Fruit fly (Drosophila melanogaster): ENCODE results near the gene Rb97D.

Rb97D gene

DNA sequence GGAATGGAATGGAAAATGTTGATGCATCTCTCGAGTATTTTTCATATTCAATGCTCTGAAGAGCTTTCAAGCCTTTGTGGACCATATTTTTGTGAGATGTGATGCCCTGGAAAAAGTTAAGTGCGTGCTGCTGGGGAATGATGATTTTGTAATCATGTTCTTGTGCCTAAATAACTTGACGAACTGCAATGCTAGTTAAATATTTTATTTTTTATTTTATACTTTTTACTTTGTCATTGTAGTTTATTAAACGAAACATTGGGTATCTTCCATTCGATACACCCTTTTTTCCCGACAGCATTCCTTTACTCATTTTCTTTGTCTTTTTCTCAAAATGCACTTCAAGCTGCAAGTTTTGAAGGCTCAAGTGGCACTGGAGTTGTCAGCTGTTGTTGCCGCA lies 24.4 kb upstream of the Rb97D start (continued):
- TF ChIP-seq MTF-1 (GFP tag; optimal IDR thresholded peaks at IDR 0.05; ENCODE audit: borderline replicate concordance) (no peak), Sry-δ (GFP tag; optimal IDR thresholded peaks at IDR 0.05) (no peak), CG15479 (GFP tag; optimal IDR thresholded peaks at IDR 0.05) (no peak), lov (optimal IDR thresholded peaks at IDR 0.05) (no peak), lov (GFP tag; IDR thresholded peaks at IDR 0.05) (peak; percentile 67; the same call in 1 of the 3 replicates), Ets97D (GFP tag; optimal IDR thresholded peaks at IDR 0.05) (peak; percentile 42), zen2 (GFP tag; IDR thresholded peaks at IDR 0.05; ENCODE audit: partially characterized antibody) (no peak), trem (tag; optimal IDR thresholded peaks at IDR 0.05) (peak; percentile 11), CG2678 (tag; optimal IDR thresholded peaks at IDR 0.05) (peak; percentile 52), Side (GFP tag; optimal IDR thresholded peaks at IDR 0.05) (no peak), CG16813 (GFP tag; IDR thresholded peaks at IDR 0.05; ENCODE audit: partially characterized antibody) (no peak), ttk (GFP tag; IDR thresholded peaks at IDR 0.05) (peak; percentile 54), Rfx (GFP tag; IDR thresholded peaks at IDR 0.05) (0 out of 2 replicates have a peak, but pooled peaks have one; percentile 6), CG14667 (GFP tag; IDR thresholded peaks at IDR 0.05) (peak; percentile 32; the same call in 1 of the 2 replicates), Sin3A (optimal IDR thresholded peaks at IDR 0.05) (no peak), CG7556 (GFP tag; optimal IDR thresholded peaks at IDR 0.05) (peak; percentile 16), tna (GFP tag; IDR thresholded peaks at IDR 0.05; ENCODE audit: partially characterized antibody) (no peak), CG8388 (GFP tag; optimal IDR thresholded peaks at IDR 0.05) (peak; percentile 51), cad (GFP tag; optimal IDR thresholded peaks at IDR 0.05) (no peak), CG10366 (GFP tag; IDR thresholded peaks at IDR 0.05) (peak; percentile 51; the same call in 1 of the 2 replicates), ase (GFP tag; IDR thresholded peaks at IDR 0.05) (peak; percentile 76), vvl (GFP tag; IDR thresholded peaks at IDR 0.05) (peak; percentile 86), CG3726 (GFP tag; IDR thresholded peaks at IDR 0.05) (no peak), crp (GFP tag; optimal IDR thresholded peaks at IDR 0.05) (no peak), Nf-YA (GFP tag; IDR thresholded peaks at IDR 0.05) (peak; percentile 43; the same call in 1 of the 2 replicates), Oli (tag; optimal IDR thresholded peaks at IDR 0.05) (peak; percentile 53), CG31224 (GFP tag; IDR thresholded peaks at IDR 0.05) (no peak), CG17829 (tag; optimal IDR thresholded peaks at IDR 0.05) (peak; percentile 30), ERR (GFP tag; optimal IDR thresholded peaks at IDR 0.05) (no peak), CG6254 (GFP tag; optimal IDR thresholded peaks at IDR 0.05) (peak; percentile 24), eve (GFP tag; optimal IDR thresholded peaks at IDR 0.05) (peak in 1 of 2 experiments; percentile 71), esg (GFP tag; conservative IDR thresholded peaks at IDR 0.05) (peak; percentile 46), Hr51 (GFP tag; optimal IDR thresholded peaks at IDR 0.05) (peak in 1 of 2 experiments; percentile 42), CG8924 (tag; optimal IDR thresholded peaks at IDR 0.05) (peak; percentile 17), CG1832 (GFP tag; optimal IDR thresholded peaks at IDR 0.05) (no peak), CG3838 (GFP tag; optimal IDR thresholded peaks at IDR 0.05) (no peak), CG3065 (GFP tag; optimal IDR thresholded peaks at IDR 0.05) (no peak), NFAT (GFP tag; IDR thresholded peaks at IDR 0.05) (no peak), CG6654 (GFP tag; optimal IDR thresholded peaks at IDR 0.05) (no peak), CG2875 (GFP tag; optimal IDR thresholded peaks at IDR 0.05) (peak; percentile 57), sc (optimal IDR thresholded peaks at IDR 0.05) (no peak), sc (GFP tag; optimal IDR thresholded peaks at IDR 0.05) (peak; percentile 42), en (GFP tag; optimal IDR thresholded peaks at IDR 0.05) (no peak), CG30403 (GFP tag; optimal IDR thresholded peaks at IDR 0.05) (peak; percentile 32), Eip74EF (GFP tag; optimal IDR thresholded peaks at IDR 0.05) (peak in 1 of 2 experiments; percentile 10), Med (GFP tag) (peak; percentile 27), CG18011 (GFP tag; optimal IDR thresholded peaks at IDR 0.05) (no peak), CG10979 (tag; optimal IDR thresholded peaks at IDR 0.05) (peak; percentile 59), CG11695 (GFP tag; IDR thresholded peaks at IDR 0.05) (no peak), CG15269 (tag; optimal IDR thresholded peaks at IDR 0.05) (peak; percentile 25), Dip2 (GFP tag; IDR thresholded peaks at IDR 0.05) (no peak)
